Fruit fly (Drosophila melanogaster) whole organism, embryonic: Measurements from ENCODE around the gene Cyp4ac2.

Source experiments
- ATbp ChIP-seq: fragments of 200-800 bp; sonication (Bioruptor generic); optimal IDR thresholded peaks from 2 replicates; lab custom pipeline; 2017; ENCODE audit warnings: missing biosample characterization, mild to moderate bottlenecking, missing genetic modification characterization, missing genetic modification reagents
- Ada2b ChIP-seq: fragments of 200-800 bp; sonication (Bioruptor generic); IDR thresholded peaks from 2 replicates; pipeline ENCODE4 v1.3.6; 2022; ENCODE audit warnings: missing biosample characterization, missing genetic modification characterization
- Adf1 ChIP-seq: fragments of 200-800 bp; sonication (Bioruptor generic); IDR thresholded peaks from 2 replicates; pipeline ENCODE4 v1.3.6; 2022; ENCODE audit warnings: missing biosample characterization, missing genetic modification characterization
- CG13287 ChIP-seq: fragments of 200-800 bp; sonication (Bioruptor generic); IDR thresholded peaks from 2 replicates; pipeline ENCODE4 v1.3.6; 2022; ENCODE audit warnings: missing biosample characterization, missing genetic modification characterization; ENCODE audit not compliant: partially characterized antibody
- CG14441 ChIP-seq: fragments of 200-800 bp; sonication (Bioruptor generic); IDR thresholded peaks from 2 replicates; pipeline ENCODE4 v1.3.6; 2022; ENCODE audit warnings: missing biosample characterization, missing genetic modification characterization
- CG14710 ChIP-seq: fragments of 200-800 bp; sonication (Bioruptor generic); optimal IDR thresholded peaks from 3 replicates; lab custom pipeline; 2019; ENCODE audit warnings: missing biosample characterization, mild to moderate bottlenecking, missing genetic modification characterization, moderate library complexity
- CG15601 ChIP-seq: fragments of 200-800 bp; sonication (Bioruptor generic); optimal IDR thresholded peaks from 3 replicates; lab custom pipeline; 2019; ENCODE audit warnings: missing biosample characterization, mild to moderate bottlenecking, missing genetic modification characterization, moderate library complexity
- CG17361 ChIP-seq: fragments of 200-800 bp; sonication (Bioruptor generic); IDR thresholded peaks from 3 replicates; pipeline ENCODE4 v1.3.6; 2022; ENCODE audit warnings: missing biosample characterization, missing genetic modification characterization
- CG18011 ChIP-seq: fragments of 200-800 bp; sonication (Bioruptor generic); optimal IDR thresholded peaks from 2 replicates; lab custom pipeline; 2017; ENCODE audit warnings: missing biosample characterization, missing genetic modification characterization, mild to moderate bottlenecking, moderate library complexity, missing genotype
- CG18619 ChIP-seq: fragments of 200-800 bp; sonication (Bioruptor generic); optimal IDR thresholded peaks from 3 replicates; lab custom pipeline; 2017; ENCODE audit warnings: missing biosample characterization, mild to moderate bottlenecking, missing genetic modification characterization
- CG32772 ChIP-seq: fragments of 200-800 bp; sonication (Bioruptor generic); IDR thresholded peaks from 2 replicates; pipeline ENCODE4 v1.3.6; 2022; ENCODE audit warnings: missing biosample characterization, missing genetic modification characterization
- CG4707 ChIP-seq: fragments of 200-800 bp; sonication (Bioruptor generic); optimal IDR thresholded peaks from 2 replicates; lab custom pipeline; 2018; ENCODE audit warnings: missing biosample characterization, mild to moderate bottlenecking, missing genetic modification characterization, moderate library complexity
- CG6854 ChIP-seq: fragments of 200-800 bp; sonication (Bioruptor generic); optimal IDR thresholded peaks from 3 replicates; lab custom pipeline; 2017; ENCODE audit warnings: missing biosample characterization, mild to moderate bottlenecking, missing genetic modification characterization
- CG7271 ChIP-seq: fragments of 200-800 bp; sonication (Bioruptor generic); optimal IDR thresholded peaks from 2 replicates; lab custom pipeline; 2018; ENCODE audit warnings: missing biosample characterization, mild to moderate bottlenecking, missing genetic modification characterization, moderate library complexity
- CG7745 ChIP-seq: fragments of 200-800 bp; sonication (Bioruptor generic); optimal IDR thresholded peaks from 2 replicates; lab custom pipeline; 2018; ENCODE audit warnings: missing biosample characterization, mild to moderate bottlenecking, missing genetic modification characterization, moderate library complexity
- CG9817 ChIP-seq: fragments of 200-800 bp; sonication (Bioruptor generic); optimal IDR thresholded peaks from 2 replicates; lab custom pipeline; 2018; ENCODE audit warnings: missing biosample characterization, mild to moderate bottlenecking, missing genetic modification characterization, moderate library complexity
- Camta ChIP-seq: fragments of 200-800 bp; sonication (Bioruptor generic); optimal IDR thresholded peaks from 2 replicates; lab custom pipeline; 2016; ENCODE audit warnings: missing biosample characterization, missing genetic modification characterization
- Chrac-16 ChIP-seq: fragments of 200-800 bp; sonication (Bioruptor generic); optimal IDR thresholded peaks from 3 replicates; lab custom pipeline; 2016; ENCODE audit warnings: missing biosample characterization, missing genetic modification characterization
- Deaf1 ChIP-seq: fragments of 200-800 bp; optimal IDR thresholded peaks from 3 replicates; lab custom pipeline; 2019; ENCODE audit warnings: missing biosample characterization, mild to moderate bottlenecking, missing genetic modification characterization, moderate library complexity
- Dll ChIP-seq: fragments of 200-800 bp; sonication (Bioruptor generic); IDR thresholded peaks from 4 replicates; pipeline ENCODE4 v1.3.6; 2022; ENCODE audit warnings: missing biosample characterization, missing genetic modification characterization; ENCODE audit not compliant: partially characterized antibody
- E2f1 ChIP-seq: fragments of 200-800 bp; sonication (Bioruptor generic); IDR thresholded peaks from 2 replicates; pipeline ENCODE4 v1.3.6; 2022; ENCODE audit warnings: missing biosample characterization, missing genetic modification characterization
- GATAe ChIP-seq: fragments of 200-800 bp; sonication (Bioruptor generic); conservative IDR thresholded peaks from 2 replicates; pipeline ENCODE4 v1.3.6; 2022; ENCODE audit warnings: missing biosample characterization, missing genetic modification characterization
- Hand ChIP-seq: fragments of 200-800 bp; sonication (Bioruptor generic); optimal IDR thresholded peaks from 2 replicates; lab custom pipeline; 2017; ENCODE audit warnings: mild to moderate bottlenecking, missing biosample characterization, missing genetic modification reagents, missing genetic modification characterization
- NC2α ChIP-seq: fragments of 200-800 bp; sonication (Bioruptor generic); optimal IDR thresholded peaks from 2 replicates; lab custom pipeline; 2016; ENCODE audit warnings: missing biosample characterization, missing genetic modification characterization
- NK7.1 ChIP-seq: fragments of 200-800 bp; sonication (Bioruptor generic); optimal IDR thresholded peaks from 3 replicates; lab custom pipeline; 2016; ENCODE audit warnings: missing biosample characterization, missing genetic modification characterization
- Ptx1 ChIP-seq: fragments of 200-800 bp; sonication (Bioruptor generic); IDR thresholded peaks from 2 replicates; pipeline ENCODE4 v1.3.6; 2022; ENCODE audit warnings: missing biosample characterization, missing genetic modification characterization
- Rfx ChIP-seq: fragments of 200-800 bp; sonication (Bioruptor generic); IDR thresholded peaks from 2 replicates; pipeline ENCODE4 v1.3.6; 2022; ENCODE audit warnings: missing biosample characterization, missing genetic modification characterization
- Taf1 ChIP-seq: fragments of 200-800 bp; sonication (Bioruptor generic); IDR thresholded peaks from 2 replicates; pipeline ENCODE4 v1.3.6; 2022; ENCODE audit warnings: missing biosample characterization, missing genetic modification characterization
- Trl ChIP-seq, 3 experiments: fragments of >200 bp in 2 of 3; fragments of 200-800 bp in 1 of 3; sonication (Bioruptor generic) in 1 of 3; optimal IDR thresholded peaks; 2 replicates in 1 of 3; 3 replicates in 2 of 3; lab custom pipeline; 2016 to 2017; ENCODE audit warnings: missing biosample characterization in 1 of 3, missing genetic modification characterization in 1 of 3
- Usf ChIP-seq: fragments of 200-800 bp; sonication (Bioruptor generic); optimal IDR thresholded peaks from 2 replicates; lab custom pipeline; 2017; ENCODE audit warnings: missing genotype, missing biosample characterization, missing genetic modification characterization
- Xbp1 ChIP-seq: fragments of 200-800 bp; sonication (Bioruptor generic); optimal IDR thresholded peaks from 3 replicates; lab custom pipeline; 2016; ENCODE audit warnings: missing biosample characterization, mild to moderate bottlenecking, missing genetic modification characterization
- abd-A ChIP-seq: fragments of 200-800 bp; sonication (Bioruptor generic); optimal IDR thresholded peaks from 3 replicates; lab custom pipeline; 2019; ENCODE audit warnings: missing biosample characterization, mild to moderate bottlenecking, missing genetic modification characterization, moderate library complexity
- aop ChIP-seq: fragments of 200-800 bp; sonication (Bioruptor generic); IDR thresholded peaks from 2 replicates; pipeline ENCODE4 v1.3.6; 2022; ENCODE audit warnings: missing biosample characterization, missing genetic modification characterization
- chn ChIP-seq: fragments of 200-800 bp; sonication (Bioruptor generic); optimal IDR thresholded peaks from 2 replicates; lab custom pipeline; 2016; ENCODE audit warnings: missing biosample characterization, missing genetic modification characterization
- corto ChIP-seq: fragments of 200-800 bp; sonication (Bioruptor generic); optimal IDR thresholded peaks from 2 replicates; lab custom pipeline; 2016; ENCODE audit warnings: missing biosample characterization, mild to moderate bottlenecking, missing genetic modification characterization, moderate library complexity
- croc ChIP-seq: fragments of 200-800 bp; sonication (Bioruptor generic); conservative IDR thresholded peaks from 3 replicates; pipeline ENCODE4 v1.3.6; 2022; ENCODE audit warnings: missing biosample characterization, missing genetic modification characterization
- ewg ChIP-seq: fragments of 200-800 bp; sonication (Bioruptor generic); optimal IDR thresholded peaks from 3 replicates; lab custom pipeline; 2017; ENCODE audit warnings: mild to moderate bottlenecking, missing biosample characterization, missing genetic modification reagents, missing genetic modification characterization
- fd96Cb ChIP-seq: fragments of 200-800 bp; sonication (Bioruptor generic); optimal IDR thresholded peaks from 2 replicates; lab custom pipeline; 2018; ENCODE audit warnings: missing biosample characterization, mild to moderate bottlenecking, missing genetic modification characterization, moderate library complexity
- gce ChIP-seq: fragments of 200-800 bp; sonication (Bioruptor generic); IDR thresholded peaks from 3 replicates; pipeline ENCODE4 v1.3.6; 2022; ENCODE audit warnings: missing biosample characterization, missing genetic modification characterization
- ind ChIP-seq: fragments of 200-800 bp; sonication (Bioruptor generic); optimal IDR thresholded peaks from 3 replicates; lab custom pipeline; 2016; ENCODE audit warnings: missing biosample characterization, missing genetic modification characterization
- luna ChIP-seq: fragments of 200-800 bp; sonication (Bioruptor generic); optimal IDR thresholded peaks from 2 replicates; lab custom pipeline; 2016; ENCODE audit warnings: missing biosample characterization, missing genetic modification characterization
- maf-S ChIP-seq: fragments of 200-800 bp; sonication (Bioruptor generic); optimal IDR thresholded peaks from 2 replicates; lab custom pipeline; 2016; ENCODE audit warnings: missing biosample characterization, missing genetic modification characterization
- nmo ChIP-seq: fragments of 200-800 bp; sonication (Bioruptor generic); optimal IDR thresholded peaks from 2 replicates; lab custom pipeline; 2018; ENCODE audit warnings: missing biosample characterization, mild to moderate bottlenecking, missing genetic modification characterization, moderate library complexity
- pb ChIP-seq: fragments of 200-800 bp; sonication (Bioruptor generic); optimal IDR thresholded peaks from 3 replicates; lab custom pipeline; 2016; ENCODE audit warnings: missing biosample characterization, missing genetic modification characterization
- pzg ChIP-seq: fragments of 200-800 bp; sonication (Bioruptor generic); optimal IDR thresholded peaks from 3 replicates; lab custom pipeline; 2018; ENCODE audit warnings: missing biosample characterization, mild to moderate bottlenecking, missing genetic modification characterization, moderate library complexity
- sim ChIP-seq: fragments of 200-800 bp; sonication (Bioruptor generic); IDR thresholded peaks from 2 replicates; pipeline ENCODE4 v1.3.6; 2022; ENCODE audit warnings: missing biosample characterization, missing genetic modification characterization
- sisA ChIP-seq: fragments of 200-800 bp; sonication (Bioruptor generic); IDR thresholded peaks from 2 replicates; pipeline ENCODE4 v1.3.6; 2022; ENCODE audit warnings: missing biosample characterization, missing genetic modification characterization
- slbo ChIP-seq: fragments of 200-800 bp; sonication (Bioruptor generic); IDR thresholded peaks from 2 replicates; pipeline ENCODE4 v1.3.6; 2022; ENCODE audit warnings: missing biosample characterization, missing genetic modification characterization
- sr ChIP-seq: fragments of 200-800 bp; sonication (Bioruptor generic); IDR thresholded peaks from 3 replicates; pipeline ENCODE4 v1.3.6; 2022; ENCODE audit warnings: missing biosample characterization, missing genetic modification characterization
- wor ChIP-seq: fragments of 200-800 bp; sonication (Bioruptor generic); IDR thresholded peaks from 2 replicates; pipeline ENCODE4 v1.3.6; 2022; ENCODE audit warnings: missing biosample characterization, missing genetic modification characterization
- zen2 ChIP-seq: fragments of 200-800 bp; sonication (Bioruptor generic); IDR thresholded peaks from 3 replicates; pipeline ENCODE4 v1.3.6; 2022; ENCODE audit warnings: missing biosample characterization, missing genetic modification characterization; ENCODE audit not compliant: partially characterized antibody

Gene Cyp4ac2

dm6 chr2L:5314630-5315159 lies 48.5 kb downstream of the Cyp4ac2 start, which contains the start of gene CG14024 (continued):
- TF ChIP-seq chn (GFP tag; lab: Kevin White, UChicago) (no peak), CG18011 (GFP tag; lab: Kevin White, UChicago) (no peak), CG7745 (no peak), ind (GFP tag; lab: Kevin White, UChicago) (no peak), E2f1 (no peak), Camta (GFP tag; lab: Kevin White, UChicago) (no peak), abd-A (no peak), CG14441 (GFP tag; lab: Robert Waterston, UW) (no peak), CG4707 (GFP tag; lab: Kevin White, UChicago) (no peak), CG9817 (tag; lab: Kevin White, UChicago) (no peak), Hand (GFP tag; lab: Kevin White, UChicago) (no peak), fd96Cb (tag; lab: Kevin White, UChicago) (no peak), Xbp1 (GFP tag; lab: Kevin White, UChicago) (no peak), sim (GFP tag; lab: Robert Waterston, UW) (no peak), sisA (GFP tag; lab: Robert Waterston, UW) (no peak), Rfx (no peak), pb (GFP tag; lab: Kevin White, UChicago) (no peak), Dll (GFP tag; lab: Robert Waterston, UW) (no peak), CG15601 (tag; lab: Kevin White, UChicago) (no peak), GATAe (GFP tag; lab: Robert Waterston, UW) (no peak), Taf1 (GFP tag; lab: Robert Waterston, UW) (no peak), luna (GFP tag; lab: Kevin White, UChicago) (no peak), Chrac-16 (GFP tag; lab: Kevin White, UChicago) (no peak), CG6854 (GFP tag; lab: Kevin White, UChicago) (no peak), NK7.1 (GFP tag; lab: Kevin White, UChicago) (no peak), Ada2b (GFP tag; lab: Robert Waterston, UW) (no peak), aop (GFP tag; lab: Robert Waterston, UW) (no peak), CG17361 (GFP tag; lab: Robert Waterston, UW) (no peak), wor (GFP tag; lab: Robert Waterston, UW) (no peak), Ptx1 (no peak), croc (no peak), zen2 (GFP tag; lab: Robert Waterston, UW) (peak; percentile 19; the same call in 1 of the 3 replicates), CG7271 (no peak), CG13287 (GFP tag; lab: Robert Waterston, UW) (no peak), CG32772 (GFP tag; lab: Robert Waterston, UW) (no peak), Deaf1 (tag; lab: Kevin White, UChicago) (no peak), Usf (GFP tag; lab: Kevin White, UChicago) (no peak), sr (GFP tag; lab: Robert Waterston, UW) (no peak), corto (GFP tag; lab: Kevin White, UChicago) (no peak), nmo (no peak), maf-S (no peak), pzg (GFP tag; lab: Kevin White, UChicago) (no peak), Trl (optimal IDR thresholded peaks at IDR 0.05; lab: Kevin White, UChicago) (peak in 1 of 2 experiments; percentile 18), Trl (GFP tag; optimal IDR thresholded peaks at IDR 0.05; lab: Kevin White, UChicago) (peak; percentile 14), CG14710 (tag; lab: Kevin White, UChicago) (no peak), gce (GFP tag; lab: Robert Waterston, UW) (no peak), Adf1 (GFP tag; lab: Robert Waterston, UW) (no peak), CG18619 (GFP tag; lab: Kevin White, UChicago) (no peak), NC2α (GFP tag; lab: Kevin White, UChicago) (no peak), slbo (no peak), ATbp (GFP tag; lab: Kevin White, UChicago) (no peak), ewg (peak; percentile 93)
